Worm (Caenorhabditis elegans) whole organism, L3 larva: ENCODE data around the gene Y47D3B.4.

Source experiments
- aly-2 ChIP-seq: fragments of 150-350 bp; optimal IDR thresholded peaks from 2 replicates; lab custom pipeline; 2014; ENCODE audit warnings: missing biosample characterization, missing genetic modification characterization
- ama-1 ChIP-seq: fragments of 150-350 bp; optimal IDR thresholded peaks from 2 replicates; lab custom pipeline; 2018
- daf-12 ChIP-seq: fragments of 150-350 bp; optimal IDR thresholded peaks from 2 replicates; lab custom pipeline; 2014; ENCODE audit warnings: missing biosample characterization, missing genetic modification reagents, missing genetic modification characterization
- fos-1 ChIP-seq: fragments of 150-350 bp; optimal IDR thresholded peaks from 2 replicates; lab custom pipeline; 2014; ENCODE audit warnings: missing biosample characterization, missing genetic modification characterization
- lin-15B ChIP-seq: fragments of 150-350 bp; optimal IDR thresholded peaks from 2 replicates; lab custom pipeline; 2014; ENCODE audit warnings: missing biosample characterization, missing genetic modification characterization
- lin-39 ChIP-seq: fragments of 150-350 bp; optimal IDR thresholded peaks from 2 replicates; lab custom pipeline; 2018; ENCODE audit warnings: missing biosample characterization, missing genetic modification reagents, missing genetic modification characterization
- mml-1 ChIP-seq: fragments of 150-350 bp; sonication (generic microtip); optimal IDR thresholded peaks from 3 replicates; lab custom pipeline; 2014; ENCODE audit warnings: missing biosample characterization, missing genetic modification characterization
- nhr-237 ChIP-seq: fragments of 150-350 bp; optimal IDR thresholded peaks from 2 replicates; lab custom pipeline; 2014; ENCODE audit warnings: missing biosample characterization, missing genetic modification characterization
- pha-4 ChIP-seq: fragments of 150-350 bp; optimal IDR thresholded peaks from 2 replicates; lab custom pipeline; 2014; ENCODE audit warnings: missing biosample characterization, missing genetic modification reagents, missing genetic modification characterization
- skn-1 ChIP-seq: fragments of 150-350 bp; optimal IDR thresholded peaks from 2 replicates; lab custom pipeline; 2014; ENCODE audit warnings: missing biosample characterization, missing genetic modification characterization
- unc-62 ChIP-seq: fragments of 150-350 bp; sonication (generic microtip); optimal IDR thresholded peaks from 4 replicates; lab custom pipeline; 2014; ENCODE audit warnings: missing biosample characterization, missing genetic modification reagents, missing genetic modification characterization

The Y47D3B.4 gene

ce11 chrIII:11456577-11456976 lies 51.4 kb downstream of the Y47D3B.4 start, which contains the start of gene plr-1:
plr-1 (plus strand) TSS chrIII:11456877.
- no peak for TF ChIP-seq fos-1 (tag; lab: Kevin White, UChicago)
- TF ChIP-seq lin-15B (tag; lab: Kevin White, UChicago), result no peak

DNA sequence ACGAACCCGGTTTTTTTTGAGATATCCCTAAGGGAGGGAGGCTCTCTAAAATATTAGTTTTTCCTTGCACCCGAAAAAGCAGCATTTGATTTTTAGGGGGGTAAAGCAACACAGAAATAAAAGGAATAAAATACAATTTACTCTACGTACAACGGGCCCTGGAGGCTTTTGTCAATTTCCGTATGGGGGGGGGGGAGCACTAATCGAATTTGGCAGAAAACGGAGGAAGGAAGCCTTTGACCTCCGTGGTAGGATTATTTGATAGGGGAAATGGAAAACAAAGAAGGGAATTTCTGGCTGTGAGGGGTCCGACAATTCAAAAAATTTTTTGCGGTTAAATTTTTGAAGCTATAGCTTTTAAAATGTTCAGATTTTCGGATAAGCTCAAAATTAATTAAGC lies 52.8 kb downstream of the Y47D3B.4 start:
- TF ChIP-seq daf-12 (no peak), pha-4 (tag; lab: Kevin White, UChicago) (no peak), aly-2 (tag; lab: Kevin White, UChicago) (no peak)

- TF ChIP-seq unc-62 (GFP tag; lab: Kevin White, UChicago) (no peak), daf-12 (no peak), lin-39 (tag; lab: Kevin White, UChicago) (no peak), mml-1 (tag; lab: Kevin White, UChicago) (no peak), ama-1 (lab: Kevin White, UChicago) (no peak), skn-1 (tag; lab: Kevin White, UChicago) (no peak), nhr-237 (tag; lab: Kevin White, UChicago) (no peak), lin-15B (tag; lab: Kevin White, UChicago) (no peak)
- TF ChIP-seq, all 47 proteins: peak for 0
Observed at ce11 chrIII:11459041-11459440, 53.9 kb downstream of the Y47D3B.4 start.
